Fruit fly (Drosophila melanogaster) whole organism, embryonic: Measurements from ENCODE around the gene sdt.

Experiments
- CG2120 ChIP-seq: fragments of 200-800 bp; sonication (Bioruptor generic); optimal IDR thresholded peaks from 3 replicates; lab custom pipeline; 2016; ENCODE audit warnings: missing biosample characterization, missing genetic modification characterization
- CG3847 ChIP-seq: fragments of 200-800 bp; sonication (Bioruptor generic); IDR thresholded peaks from 2 replicates; pipeline ENCODE4 v1.3.6; 2022; ENCODE audit warnings: missing biosample characterization, missing genetic modification characterization
- CG4282 ChIP-seq: fragments of 200-800 bp; sonication (Bioruptor generic); optimal IDR thresholded peaks from 2 replicates; lab custom pipeline; 2016; ENCODE audit warnings: missing biosample characterization, missing genetic modification characterization
- CG4820 ChIP-seq: fragments of 200-800 bp; sonication (Bioruptor generic); optimal IDR thresholded peaks from 3 replicates; lab custom pipeline; 2016; ENCODE audit warnings: missing biosample characterization, missing genetic modification characterization
- CG7963 ChIP-seq: fragments of 200-800 bp; sonication (Bioruptor generic); IDR thresholded peaks from 3 replicates; pipeline ENCODE4 v1.3.6; 2022; ENCODE audit warnings: missing biosample characterization, missing genetic modification characterization; ENCODE audit not compliant: partially characterized antibody
- CoRest ChIP-seq: fragments of 200-800 bp; sonication (Bioruptor generic); optimal IDR thresholded peaks from 3 replicates; lab custom pipeline; 2018; ENCODE audit warnings: missing biosample characterization, mild to moderate bottlenecking, missing genetic modification characterization, moderate library complexity
- Oaz ChIP-seq: fragments of 200-800 bp; sonication (Bioruptor generic); IDR thresholded peaks from 2 replicates; pipeline ENCODE4 v1.3.6; 2022; ENCODE audit warnings: missing biosample characterization, missing genetic modification characterization
- Scr ChIP-seq: fragments of 200-800 bp; sonication (Bioruptor generic); IDR thresholded peaks from 2 replicates; pipeline ENCODE4 v1.3.6; 2022; ENCODE audit warnings: missing biosample characterization, missing genetic modification characterization; ENCODE audit not compliant: partially characterized antibody
- ab ChIP-seq: fragments of 200-800 bp; sonication (Bioruptor generic); optimal IDR thresholded peaks from 2 replicates; lab custom pipeline; 2016; ENCODE audit warnings: missing biosample characterization, missing genetic modification characterization
- abd-A ChIP-seq: fragments of 200-800 bp; sonication (Bioruptor generic); optimal IDR thresholded peaks from 3 replicates; lab custom pipeline; 2019; ENCODE audit warnings: missing biosample characterization, mild to moderate bottlenecking, missing genetic modification characterization, moderate library complexity
- chm ChIP-seq: fragments of 200-800 bp; sonication (Bioruptor generic); IDR thresholded peaks from 2 replicates; pipeline ENCODE4 v1.3.6; 2022; ENCODE audit warnings: missing biosample characterization, missing genetic modification characterization
- pum ChIP-seq: fragments of 200-800 bp; sonication (Bioruptor generic); optimal IDR thresholded peaks from 2 replicates; lab custom pipeline; 2016; ENCODE audit warnings: missing biosample characterization, missing genetic modification characterization

dm6 chrX:8163452-8163851, 14.9 kb upstream of the sdt start:
- no peak for TF ChIP-seq CoRest (tag; lab: Kevin White, UChicago)
- TF ChIP-seq abd-A (tag; lab: Kevin White, UChicago): no peak
- no peak for TF ChIP-seq chm (GFP tag; lab: Robert Waterston, UW)
- TF ChIP-seq Scr: no peak
- no peak for TF ChIP-seq Oaz (GFP tag; lab: Robert Waterston, UW)
- no peak for TF ChIP-seq pum (GFP tag; lab: Kevin White, UChicago)
- no peak for TF ChIP-seq ab (GFP tag; lab: Kevin White, UChicago)
- TF ChIP-seq CG4282: no peak
- no peak for TF ChIP-seq CG3847 (GFP tag; lab: Robert Waterston, UW)
- TF ChIP-seq CG7963 (GFP tag; lab: Robert Waterston, UW): no peak
- no peak for TF ChIP-seq CG2120
- TF ChIP-seq CG4820 (GFP tag; lab: Kevin White, UChicago): no peak
